Fruit fly (Drosophila melanogaster) ovary, adult (tissue): ENCODE data around the gene CG16965.
"Not testable (repeated sequence)": the region's sequence is repeated elsewhere in the genome, so short reads cannot be mapped to it uniquely, and the experiment has no call there.

Experiments used
- CG17801 ChIP-seq: fragments of 200-800 bp; optimal IDR thresholded peaks from 2 replicates; lab custom pipeline; 2019; ENCODE audit warnings: missing biosample characterization, mild to moderate bottlenecking, missing genetic modification characterization, moderate library complexity; ENCODE audit not compliant: partially characterized antibody

The CG16965 gene

dm6 chr2L:11999240-11999704, 17.9 kb downstream of the CG16965 start, which contains the start of the genes CG18787 and Nfs1:
CG18787 (minus strand) TSS chr2L:11999340.
Nfs1 (plus strand) TSS chr2L:11999654.
- not testable (repeated sequence) for TF ChIP-seq CG17801 (GFP tag; lab: Kevin White, UChicago)

- TF ChIP-seq CG17801 (GFP tag; lab: Kevin White, UChicago), result no peak
These were observed 19.7 kb downstream of the CG16965 start for dm6 chr2L:12001132-12001531.

DNA sequence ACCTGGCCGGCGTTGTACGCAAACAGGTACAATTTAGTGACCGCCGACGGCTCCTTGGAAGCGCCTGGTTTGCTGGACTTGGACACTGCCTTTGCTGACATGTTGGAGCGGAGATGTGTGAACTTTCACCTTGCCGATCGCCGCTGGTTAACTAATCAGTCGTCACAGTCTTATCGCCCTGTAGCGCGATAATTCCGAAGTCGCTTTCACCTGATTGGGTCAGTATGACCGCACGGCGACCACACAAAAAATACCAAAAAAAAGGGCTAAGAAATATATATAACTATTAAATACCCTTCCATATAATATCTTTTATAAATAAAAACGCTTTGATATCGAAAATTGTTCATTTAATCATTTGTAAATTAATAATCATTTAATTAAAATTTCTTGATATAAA, 20.7 kb downstream of the CG16965 start, which contains the start of gene Hacd1:
Gene Hacd1 (minus strand): TSS at position 216 of the 400 bp plus-strand sequence.
- TF ChIP-seq CG17801 (GFP tag; lab: Kevin White, UChicago), result peak; percentile 44

dm6 chr2L:12002922-12003791, 21.8 kb downstream of the CG16965 start:
- no peak for TF ChIP-seq CG17801 (GFP tag; lab: Kevin White, UChicago)

- TF ChIP-seq CG17801 (GFP tag; lab: Kevin White, UChicago), result peak; percentile 22
These were observed 22.4 kb downstream of the CG16965 start for dm6 chr2L:12003792-12004210.

- no peak for TF ChIP-seq CG17801 (GFP tag; lab: Kevin White, UChicago)
These were observed 23.0 kb downstream of the CG16965 start for dm6 chr2L:12004211-12004979.

DNA sequence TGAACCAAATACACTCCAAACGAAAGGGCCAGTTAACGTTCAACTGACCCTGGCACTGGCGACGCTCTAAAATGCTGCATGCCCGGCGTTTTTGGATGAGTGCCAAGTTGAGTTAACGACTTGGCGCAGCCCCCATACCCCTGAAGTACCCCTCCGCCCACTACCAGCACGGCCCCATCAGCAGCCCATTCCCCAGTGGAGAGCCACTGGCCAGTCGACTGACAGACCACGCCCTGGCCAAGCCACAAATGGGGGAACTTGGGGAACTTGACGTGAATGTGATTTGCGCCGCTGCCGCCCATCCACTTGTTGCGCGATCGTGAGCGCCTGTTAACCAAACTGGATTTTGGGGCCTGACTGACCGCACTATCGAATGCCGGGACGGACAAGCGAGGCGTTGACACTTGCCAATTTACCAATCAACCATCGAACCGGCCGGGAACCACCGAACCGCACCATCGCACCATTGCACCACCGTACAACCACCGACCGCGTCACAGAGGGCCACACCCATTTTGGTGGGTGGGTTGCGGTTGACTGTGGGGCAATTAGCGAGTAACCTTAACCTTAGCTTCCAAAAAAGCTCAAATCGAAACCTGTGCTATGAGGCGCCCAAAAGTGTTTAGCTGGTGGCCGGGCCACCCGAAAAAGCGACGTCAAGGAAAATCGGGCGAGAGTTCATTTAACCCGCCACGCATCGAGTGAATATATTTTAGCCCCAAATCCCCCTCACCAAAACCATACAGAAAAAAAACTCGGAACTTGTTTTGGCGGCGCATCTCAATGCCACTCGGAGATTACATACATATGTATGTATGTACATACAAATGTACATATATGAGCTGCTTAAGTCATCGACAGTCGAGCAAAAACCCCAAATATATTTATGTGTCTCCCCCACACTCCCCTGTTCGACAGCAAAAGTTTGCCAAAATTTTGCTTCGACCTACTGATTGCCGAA, 24.3 kb downstream of the CG16965 start:
- TF ChIP-seq CG17801 (GFP tag; lab: Kevin White, UChicago), result no peak

dm6 chr2L:12006397-12007330, 25.3 kb downstream of the CG16965 start:
- TF ChIP-seq CG17801 (GFP tag; lab: Kevin White, UChicago), result peak; percentile 90

dm6 chr2L:12007331-12007791, 26.0 kb downstream of the CG16965 start:
- TF ChIP-seq CG17801 (GFP tag; lab: Kevin White, UChicago), result peak; percentile 87

- no peak for TF ChIP-seq CG17801 (GFP tag; lab: Kevin White, UChicago)
These were observed 26.5 kb downstream of the CG16965 start, which contains the start of gene Rh5 for dm6 chr2L:12007853-12008252. Rh5 (plus strand) TSS chr2L:12008153.

dm6 chr2L:12010100-12010876, 28.9 kb downstream of the CG16965 start:
- TF ChIP-seq CG17801 (GFP tag; lab: Kevin White, UChicago), result peak; percentile 70
